Comparison of ENCODE assay signal across 1 fruit fly cellular context in the genomic region with DNA sequence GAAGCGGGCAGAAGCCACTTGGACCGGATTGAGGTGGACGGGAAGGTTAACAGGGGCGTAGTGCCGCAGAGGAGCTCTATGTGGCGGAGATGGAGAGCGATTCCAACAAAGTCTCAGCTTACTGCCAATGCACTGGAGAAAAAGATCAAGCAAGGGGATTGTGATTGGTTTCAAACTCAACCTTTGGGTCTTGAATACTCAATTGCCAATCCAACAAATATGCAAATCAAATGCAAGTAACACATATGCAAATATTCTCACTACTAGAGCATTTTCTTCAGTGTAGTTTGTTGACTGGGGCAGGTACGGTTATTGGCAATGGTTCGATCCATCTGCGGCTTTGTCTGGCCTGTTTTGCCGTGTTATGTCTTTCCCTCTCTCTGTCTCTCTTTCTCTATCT.
A peak's percentile ranks its signal among the peaks of the same experiment; 100 is the strongest.
TF ChIP-seq lines count a peak whose summit lies in the region.

No protein-coding gene starts in this region.

TF ChIP-seq in whole organism, embryonic, 481 proteins besides CTCF, POLR2A, EP300 and RAD21 (continued from another document and continues in another):
- TF ChIP-seq Hsf (GFP tag; optimal IDR thresholded peaks at IDR 0.05; lab: Kevin White, UChicago) (peak; percentile 75), CG5953 (GFP tag; IDR thresholded peaks at IDR 0.05; lab: Robert Waterston, UW) (peak; percentile 70; the same call in 1 of the 2 replicates), lov (optimal IDR thresholded peaks at IDR 0.05; lab: Kevin White, UChicago) (no peak), lov (GFP tag; IDR thresholded peaks at IDR 0.05; lab: Robert Waterston, UW) (peak; percentile 55; the same call in 1 of the 3 replicates), CG7928 (GFP tag; optimal IDR thresholded peaks at IDR 0.05; lab: Kevin White, UChicago) (peak; percentile 44), fd96Cb (tag; optimal IDR thresholded peaks at IDR 0.05; lab: Kevin White, UChicago) (peak; percentile 76), dmrt11E (tag; optimal IDR thresholded peaks at IDR 0.05; lab: Kevin White, UChicago) (peak; percentile 24), CG17802 (tag; optimal IDR thresholded peaks at IDR 0.05; lab: Kevin White, UChicago) (peak; percentile 46), sr (GFP tag; IDR thresholded peaks at IDR 0.05; lab: Robert Waterston, UW) (peak; percentile 68; the same call in 1 of the 3 replicates), CG15514 (GFP tag; optimal IDR thresholded peaks at IDR 0.05; lab: Kevin White, UChicago) (peak; percentile 51), Abd-B (GFP tag; optimal IDR thresholded peaks at IDR 0.05; lab: Kevin White, UChicago) (peak; percentile 68), Nf-YB (GFP tag; optimal IDR thresholded peaks at IDR 0.05; lab: Kevin White, UChicago) (peak; percentile 22), zfh1 (GFP tag; IDR thresholded peaks at IDR 0.05; lab: Robert Waterston, UW) (peak; percentile 79), CG11560 (tag; IDR thresholded peaks at IDR 0.05; lab: Robert Waterston, UW) (peak; percentile 66), CkIIα-i1 (GFP tag; IDR thresholded peaks at IDR 0.05; lab: Robert Waterston, UW) (0 out of 2 replicates have a peak, but pooled peaks have one; percentile 29), Antp (GFP tag; optimal IDR thresholded peaks at IDR 0.05; lab: Kevin White, UChicago) (peak; percentile 95), otp (GFP tag; IDR thresholded peaks at IDR 0.05; lab: Robert Waterston, UW) (peak; percentile 69; the same call in 2 of the 3 replicates), CG34422 (GFP tag; IDR thresholded peaks at IDR 0.05; lab: Robert Waterston, UW) (peak; percentile 84), CG33213 (GFP tag; optimal IDR thresholded peaks at IDR 0.05; lab: Kevin White, UChicago) (peak; percentile 65), lilli (GFP tag; optimal IDR thresholded peaks at IDR 0.05; lab: Kevin White, UChicago) (peak; percentile 89), CG4424 (GFP tag; optimal IDR thresholded peaks at IDR 0.05; lab: Kevin White, UChicago) (peak; percentile 73), Dref (GFP tag; IDR thresholded peaks at IDR 0.05; lab: Robert Waterston, UW) (0 out of 2 replicates have a peak, but pooled peaks have one; percentile 18), ap (GFP tag; IDR thresholded peaks at IDR 0.05; lab: Robert Waterston, UW) (peak; percentile 59), CG12071 (GFP tag; optimal IDR thresholded peaks at IDR 0.05; lab: Kevin White, UChicago) (peak; percentile 81), prd (optimal IDR thresholded peaks at IDR 0.05; lab: Kevin White, UChicago) (no peak), prd (GFP tag; IDR thresholded peaks at IDR 0.05; lab: Robert Waterston, UW) (peak; percentile 81), CG10462 (GFP tag; optimal IDR thresholded peaks at IDR 0.05; lab: Kevin White, UChicago) (peak; percentile 39), Asciz (GFP tag; optimal IDR thresholded peaks at IDR 0.05; lab: Kevin White, UChicago) (peak; percentile 67), CG9609 (GFP tag; optimal IDR thresholded peaks at IDR 0.05; lab: Kevin White, UChicago) (peak; percentile 76), Dek (tag; optimal IDR thresholded peaks at IDR 0.05; lab: Kevin White, UChicago) (peak; percentile 59), CG42726 (GFP tag; IDR thresholded peaks at IDR 0.05; lab: Robert Waterston, UW; ENCODE audit: partially characterized antibody) (no peak), dmrt99B (tag; optimal IDR thresholded peaks at IDR 0.05; lab: Kevin White, UChicago) (peak; percentile 86), CrebB (tag; optimal IDR thresholded peaks at IDR 0.05; lab: Kevin White, UChicago) (peak; percentile 62), CG17829 (tag; optimal IDR thresholded peaks at IDR 0.05; lab: Kevin White, UChicago) (peak; percentile 60), Mad (GFP tag; optimal IDR thresholded peaks at IDR 0.05; lab: Kevin White, UChicago) (peak; percentile 24), MTF-1 (GFP tag; optimal IDR thresholded peaks at IDR 0.05; lab: Kevin White, UChicago; ENCODE audit: borderline replicate concordance) (peak; percentile 45), yki (optimal IDR thresholded peaks at IDR 0.05; lab: Kevin White, UChicago) (no peak), CG17385 (GFP tag; optimal IDR thresholded peaks at IDR 0.05; lab: Kevin White, UChicago) (peak; percentile 58), pros (GFP tag; optimal IDR thresholded peaks at IDR 0.05; lab: Kevin White, UChicago) (no peak), D19B (GFP tag; optimal IDR thresholded peaks at IDR 0.05; lab: Kevin White, UChicago) (peak; percentile 26), bab2 (GFP tag; optimal IDR thresholded peaks at IDR 0.05; lab: Kevin White, UChicago) (peak; percentile 68), cwo (GFP tag; optimal IDR thresholded peaks at IDR 0.05; lab: Kevin White, UChicago) (peak; percentile 67), btn (GFP tag; optimal IDR thresholded peaks at IDR 0.05; lab: Kevin White, UChicago) (peak; percentile 69), oc (tag; optimal IDR thresholded peaks at IDR 0.05; lab: Kevin White, UChicago) (peak; percentile 83), sens (GFP tag; lab: Kevin White, UChicago) (peak; percentile 93), Nf-YA (GFP tag; IDR thresholded peaks at IDR 0.05; lab: Robert Waterston, UW) (0 out of 2 replicates have a peak, but pooled peaks have one; percentile 24), CG11085 (GFP tag; IDR thresholded peaks at IDR 0.05; lab: Robert Waterston, UW) (peak; percentile 49), slp2 (GFP tag; optimal IDR thresholded peaks at IDR 0.05; lab: Kevin White, UChicago) (peak; percentile 69), her (GFP tag; optimal IDR thresholded peaks at IDR 0.05; lab: Kevin White, UChicago) (peak; percentile 85), CG31441 (GFP tag; IDR thresholded peaks at IDR 0.05; lab: Robert Waterston, UW) (peak; percentile 73), CG7987 (GFP tag; optimal IDR thresholded peaks at IDR 0.05; lab: Kevin White, UChicago) (peak; percentile 5), disco-r (GFP tag; optimal IDR thresholded peaks at IDR 0.05; lab: Kevin White, UChicago) (peak; percentile 17), fru (optimal IDR thresholded peaks at IDR 0.05; lab: Kevin White, UChicago) (no peak), CG18476 (GFP tag; optimal IDR thresholded peaks at IDR 0.05; lab: Kevin White, UChicago) (peak; percentile 34), CHES-1-like (GFP tag; optimal IDR thresholded peaks at IDR 0.05; lab: Kevin White, UChicago) (peak; percentile 68), CG10147 (GFP tag; optimal IDR thresholded peaks at IDR 0.05; lab: Kevin White, UChicago) (peak; percentile 51), bbx (GFP tag; IDR thresholded peaks at IDR 0.05; lab: Robert Waterston, UW; ENCODE audit: partially characterized antibody) (no peak), stwl (tag; optimal IDR thresholded peaks at IDR 0.05; lab: Kevin White, UChicago) (no peak), Hr78 (GFP tag; optimal IDR thresholded peaks at IDR 0.05; lab: Kevin White, UChicago) (peak in 1 of 2 experiments; percentile 58), CG17612 (GFP tag; IDR thresholded peaks at IDR 0.05; lab: Robert Waterston, UW) (0 out of 2 replicates have a peak, but pooled peaks have one; percentile 11), bcd (GFP tag; optimal IDR thresholded peaks at IDR 0.05; lab: Kevin White, UChicago) (peak; percentile 77), Dip3 (GFP tag; optimal IDR thresholded peaks at IDR 0.05; lab: Kevin White, UChicago) (peak; percentile 83), CG5245 (GFP tag; optimal IDR thresholded peaks at IDR 0.05; lab: Kevin White, UChicago) (peak; percentile 65), CG43689 (GFP tag; IDR thresholded peaks at IDR 0.05; lab: Robert Waterston, UW) (peak; percentile 67), HHEX (GFP tag; optimal IDR thresholded peaks at IDR 0.05; lab: Kevin White, UChicago) (peak; percentile 80), Vsx1 (GFP tag; optimal IDR thresholded peaks at IDR 0.05; lab: Kevin White, UChicago) (peak; percentile 6), HmgD (GFP tag; optimal IDR thresholded peaks at IDR 0.05; lab: Kevin White, UChicago) (no peak), CG2202 (tag; optimal IDR thresholded peaks at IDR 0.05; lab: Kevin White, UChicago) (peak; percentile 45), Ets65A (GFP tag; lab: Kevin White, UChicago) (peak; percentile 94), CG14014 (GFP tag; IDR thresholded peaks at IDR 0.05; lab: Robert Waterston, UW) (peak; percentile 64; the same call in 1 of the 2 replicates), Deaf1 (tag; optimal IDR thresholded peaks at IDR 0.05; lab: Kevin White, UChicago) (peak; percentile 25), sob (GFP tag; IDR thresholded peaks at IDR 0.05; lab: Robert Waterston, UW) (peak; percentile 73; the same call in 1 of the 2 replicates), gem (tag; optimal IDR thresholded peaks at IDR 0.05; lab: Kevin White, UChicago) (peak; percentile 83), CG8944 (GFP tag; optimal IDR thresholded peaks at IDR 0.05; lab: Kevin White, UChicago) (peak; percentile 65), TFAM (GFP tag; optimal IDR thresholded peaks at IDR 0.05; lab: Kevin White, UChicago) (no peak), CG1602 (GFP tag; optimal IDR thresholded peaks at IDR 0.05; lab: Kevin White, UChicago) (peak; percentile 54), pho (GFP tag; optimal IDR thresholded peaks at IDR 0.05; lab: Kevin White, UChicago) (peak; percentile 60), HLH54F (GFP tag; optimal IDR thresholded peaks at IDR 0.05; lab: Kevin White, UChicago) (peak; percentile 51), Fer1 (GFP tag; optimal IDR thresholded peaks at IDR 0.05; lab: Kevin White, UChicago) (peak; percentile 73), repo (GFP tag; optimal IDR thresholded peaks at IDR 0.05; lab: Kevin White, UChicago) (peak; percentile 58), CG7372 (GFP tag; IDR thresholded peaks at IDR 0.05; lab: Robert Waterston, UW) (peak; percentile 55; the same call in 1 of the 2 replicates), sima (GFP tag; optimal IDR thresholded peaks at IDR 0.05; lab: Kevin White, UChicago) (peak; percentile 14), ash1 (GFP tag; optimal IDR thresholded peaks at IDR 0.05; lab: Kevin White, UChicago) (no peak), sqz (GFP tag; optimal IDR thresholded peaks at IDR 0.05; lab: Kevin White, UChicago) (no peak), Six4 (GFP tag; optimal IDR thresholded peaks at IDR 0.05; lab: Kevin White, UChicago) (peak; percentile 70), H2.0 (GFP tag; IDR thresholded peaks at IDR 0.05; lab: Robert Waterston, UW) (peak; percentile 67; the same call in 1 of the 2 replicates), gce (GFP tag; IDR thresholded peaks at IDR 0.05; lab: Robert Waterston, UW) (peak; percentile 76; the same call in 2 of the 3 replicates), pnt (GFP tag; optimal IDR thresholded peaks at IDR 0.05; lab: Kevin White, UChicago) (peak; percentile 93), run (tag; optimal IDR thresholded peaks at IDR 0.05; lab: Kevin White, UChicago) (peak; percentile 24), D19A (tag; optimal IDR thresholded peaks at IDR 0.05; lab: Kevin White, UChicago) (peak; percentile 58), zen2 (GFP tag; IDR thresholded peaks at IDR 0.05; lab: Robert Waterston, UW; ENCODE audit: partially characterized antibody) (no peak), CG3726 (GFP tag; IDR thresholded peaks at IDR 0.05; lab: Robert Waterston, UW) (peak; percentile 82), jing (GFP tag; optimal IDR thresholded peaks at IDR 0.05; lab: Kevin White, UChicago) (peak; percentile 72), lmd (GFP tag; IDR thresholded peaks at IDR 0.05; lab: Robert Waterston, UW) (peak; percentile 79), Ets97D (GFP tag; optimal IDR thresholded peaks at IDR 0.05; lab: Kevin White, UChicago) (peak; percentile 35), gcm (GFP tag; optimal IDR thresholded peaks at IDR 0.05; lab: Kevin White, UChicago) (peak; percentile 38), Med (GFP tag; lab: Kevin White, UChicago) (peak; percentile 98), Xbp1 (GFP tag; optimal IDR thresholded peaks at IDR 0.05; lab: Kevin White, UChicago) (peak; percentile 77), kni (GFP tag; optimal IDR thresholded peaks at IDR 0.05; lab: Kevin White, UChicago) (peak; percentile 4), CG7786 (GFP tag; optimal IDR thresholded peaks at IDR 0.05; lab: Kevin White, UChicago) (peak; percentile 71), CG11398 (GFP tag; optimal IDR thresholded peaks at IDR 0.05; lab: Kevin White, UChicago) (peak; percentile 53), Blimp-1 (GFP tag; optimal IDR thresholded peaks at IDR 0.05; lab: Kevin White, UChicago) (peak; percentile 77), CG3281 (GFP tag; optimal IDR thresholded peaks at IDR 0.05; lab: Kevin White, UChicago) (peak; percentile 62), CG9727 (GFP tag; optimal IDR thresholded peaks at IDR 0.05; lab: Kevin White, UChicago) (peak; percentile 75), bsh (GFP tag; optimal IDR thresholded peaks at IDR 0.05; lab: Kevin White, UChicago) (peak; percentile 79 to 87), chinmo (GFP tag; IDR thresholded peaks at IDR 0.05; lab: Robert Waterston, UW; ENCODE audit: partially characterized antibody) (no peak), CG30403 (GFP tag; optimal IDR thresholded peaks at IDR 0.05; lab: Kevin White, UChicago) (peak; percentile 84), Elba2 (GFP tag; optimal IDR thresholded peaks at IDR 0.05; lab: Kevin White, UChicago) (no peak), CG6689 (GFP tag; IDR thresholded peaks at IDR 0.05; lab: Robert Waterston, UW) (peak; percentile 85), chm (GFP tag; IDR thresholded peaks at IDR 0.05; lab: Robert Waterston, UW) (0 out of 2 replicates have a peak, but pooled peaks have one; percentile 38), crc (GFP tag; optimal IDR thresholded peaks at IDR 0.05; lab: Kevin White, UChicago) (peak; percentile 63), row (GFP tag; IDR thresholded peaks at IDR 0.05; lab: Robert Waterston, UW) (peak; percentile 75), CG10366 (GFP tag; IDR thresholded peaks at IDR 0.05; lab: Robert Waterston, UW) (peak; percentile 83), CG4707 (GFP tag; optimal IDR thresholded peaks at IDR 0.05; lab: Kevin White, UChicago) (peak; percentile 59), org-1 (GFP tag; optimal IDR thresholded peaks at IDR 0.05; lab: Kevin White, UChicago) (peak; percentile 77), ken (GFP tag; IDR thresholded peaks at IDR 0.05; lab: Robert Waterston, UW) (peak; percentile 66; the same call in 1 of the 3 replicates), onecut (GFP tag; IDR thresholded peaks at IDR 0.05; lab: Robert Waterston, UW) (peak; percentile 67), H15 (GFP tag; IDR thresholded peaks at IDR 0.05; lab: Robert Waterston, UW) (peak; percentile 81), Opbp (GFP tag; IDR thresholded peaks at IDR 0.05; lab: Robert Waterston, UW; ENCODE audit: partially characterized antibody) (no peak), Gsc (GFP tag; IDR thresholded peaks at IDR 0.05; lab: Robert Waterston, UW) (peak; percentile 47; the same call in 1 of the 2 replicates), crol (GFP tag; IDR thresholded peaks at IDR 0.05; lab: Robert Waterston, UW) (0 out of 2 replicates have a peak, but pooled peaks have one; percentile 10), aop (GFP tag; IDR thresholded peaks at IDR 0.05; lab: Robert Waterston, UW) (peak; percentile 58; the same call in 1 of the 2 replicates), CG9876 (GFP tag; optimal IDR thresholded peaks at IDR 0.05; lab: Kevin White, UChicago) (peak; percentile 65)
